Worm (Caenorhabditis elegans): ENCODE data around the gene F25E5.16.

Gene F25E5.16

DNA sequence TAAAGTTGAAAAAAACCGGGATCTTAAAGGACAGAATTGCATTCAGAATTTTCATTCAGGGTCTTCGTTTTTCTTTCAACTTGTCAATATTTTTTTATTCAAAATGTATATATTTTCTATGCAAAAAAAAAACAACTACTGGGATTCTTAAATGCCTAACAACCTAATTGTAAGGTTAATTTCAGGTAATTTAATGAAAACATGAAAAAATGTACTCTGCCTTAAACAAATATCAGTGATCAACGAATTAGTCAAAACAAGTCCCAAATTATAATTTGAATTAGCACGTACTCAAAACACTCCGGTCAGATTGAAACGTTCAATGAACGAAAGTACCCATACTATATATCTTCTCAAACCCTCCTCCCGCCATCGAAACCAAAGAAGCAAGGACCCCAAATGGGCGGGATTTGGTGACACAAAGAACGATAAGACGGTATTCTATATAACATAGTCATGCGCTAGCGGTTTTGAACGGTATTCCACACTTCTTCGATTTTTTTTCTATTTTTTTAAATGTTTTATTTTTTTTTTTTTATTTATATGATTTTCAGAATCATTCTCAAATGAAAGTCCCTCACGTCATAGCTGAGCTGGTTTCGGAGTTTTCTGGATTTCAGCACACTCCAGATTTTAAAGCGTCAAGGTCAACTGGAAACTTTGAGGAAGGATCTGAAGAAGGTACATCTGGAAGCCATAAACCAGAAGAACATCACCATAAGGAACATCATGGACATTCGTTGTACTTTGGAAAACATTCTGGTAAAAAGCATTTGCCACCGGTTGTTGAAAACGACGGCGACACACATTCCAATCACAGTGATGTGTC is 2.5 kb upstream of the F25E5.16 start, which contains the start of the genes ddo-2 and F25E5.8:
Gene ddo-2, minus strand, starts transcription at position 330 of the 829 bp plus-strand sequence.
Gene F25E5.8, plus strand, starts transcription at position 555 of the 829 bp plus-strand sequence.
- no peak for TF ChIP-seq madf-10 (tag; optimal IDR thresholded peaks at IDR 0.05)
- no peak for TF ChIP-seq lsy-27 (tag; optimal IDR thresholded peaks at IDR 0.05; ENCODE audit: borderline replicate concordance, insufficient read depth)
- TF ChIP-seq unc-130 (GFP tag; optimal IDR thresholded peaks at IDR 0.05) = no peak
- no peak for TF ChIP-seq cebp-2 (GFP tag; IDR thresholded peaks at IDR 0.05)
- no peak for TF ChIP-seq Y67H2A.10 (GFP tag; conservative IDR thresholded peaks at IDR 0.05)
- TF ChIP-seq ceh-58 (GFP tag; IDR thresholded peaks at IDR 0.05) = no peak
- TF ChIP-seq ccch-3 (GFP tag; optimal IDR thresholded peaks at IDR 0.05) = no peak
- 0 out of 2 replicates have a peak, but pooled peaks have one; percentile 18 for TF ChIP-seq lin-26 (GFP tag; IDR thresholded peaks at IDR 0.05)
- no peak for TF ChIP-seq F52B5.7 (tag; optimal IDR thresholded peaks at IDR 0.05)
- 0 out of 2 replicates have a peak, but pooled peaks have one; percentile 15 for TF ChIP-seq nfyb-1 (GFP tag; IDR thresholded peaks at IDR 0.05)
- TF ChIP-seq egl-44 (GFP tag; IDR thresholded peaks at IDR 0.05) = no peak
- no peak for TF ChIP-seq F10E7.11 (tag; optimal IDR thresholded peaks at IDR 0.05)
- TF ChIP-seq B0336.3 (GFP tag; IDR thresholded peaks at IDR 0.05) = no peak
- TF ChIP-seq ekl-4 (GFP tag; IDR thresholded peaks at IDR 0.05) = no peak
- TF ChIP-seq aptf-2 (GFP tag; conservative IDR thresholded peaks at IDR 0.05) = no peak
- TF ChIP-seq ama-1 (optimal IDR thresholded peaks at IDR 0.05) = peak; percentile 71
- no peak for TF ChIP-seq ama-1 (GFP tag; optimal IDR thresholded peaks at IDR 0.05)
- TF ChIP-seq attf-3 (GFP tag; conservative IDR thresholded peaks at IDR 0.05) = no peak
- TF ChIP-seq lin-35 (GFP tag; optimal IDR thresholded peaks at IDR 0.05) = no peak
- no peak for TF ChIP-seq snpc-1.3 (tag; optimal IDR thresholded peaks at IDR 0.05; ENCODE audit: insufficient read depth)
- TF ChIP-seq ztf-25 (GFP tag; IDR thresholded peaks at IDR 0.05) = no peak
- no peak for TF ChIP-seq mcd-1 (GFP tag; IDR thresholded peaks at IDR 0.05)

DNA sequence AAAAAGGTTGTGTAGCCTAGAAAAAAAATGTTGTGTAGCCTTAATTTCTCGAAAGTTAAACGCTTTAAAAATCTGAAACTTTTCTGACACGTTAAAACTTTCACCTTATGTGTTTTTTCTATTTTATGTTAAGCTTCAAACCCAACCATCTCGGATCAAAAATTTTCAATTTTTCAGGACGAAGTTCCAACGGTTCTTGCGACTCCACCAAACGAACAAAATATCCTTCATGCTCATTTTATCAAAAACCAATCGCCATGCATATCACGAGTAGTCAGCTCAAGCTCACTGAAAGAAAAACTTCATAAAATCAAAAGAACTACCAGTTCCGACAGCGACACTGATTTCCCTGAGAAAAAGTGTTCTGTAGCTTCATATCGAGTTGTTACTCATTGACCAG is 1.6 kb upstream of the F25E5.16 start:
- TF ChIP-seq mcd-1 (GFP tag; IDR thresholded peaks at IDR 0.05) = no peak
- 0 out of 2 replicates have a peak, but pooled peaks have one; percentile 25 for TF ChIP-seq Y53G8AR.9 (GFP tag; conservative IDR thresholded peaks at IDR 0.05)
- no peak for TF ChIP-seq attf-3 (GFP tag; conservative IDR thresholded peaks at IDR 0.05)
- TF ChIP-seq hmg-1.2 (GFP tag; IDR thresholded peaks at IDR 0.05) = no peak

DNA sequence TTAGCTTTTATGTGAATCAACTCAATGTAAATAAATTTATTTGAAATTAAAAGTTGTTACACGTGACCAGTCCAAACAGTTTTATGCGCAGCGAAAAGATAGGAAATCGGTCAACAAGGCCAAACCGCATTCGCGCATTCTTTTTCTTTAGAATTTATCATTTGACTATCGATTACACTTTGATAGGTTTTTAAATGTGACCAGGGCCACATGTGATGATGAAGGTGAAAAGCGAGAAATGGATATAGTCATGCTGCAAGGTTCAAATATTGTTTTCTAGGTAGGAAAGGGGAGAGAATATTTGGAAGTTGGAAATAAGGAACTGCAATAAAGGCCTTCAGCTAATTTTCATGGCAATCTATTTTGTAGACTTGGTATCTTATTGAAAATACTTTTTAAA is 1.2 kb upstream of the F25E5.16 start:
- TF ChIP-seq ztf-18 (tag; optimal IDR thresholded peaks at IDR 0.05) (no peak), lin-26 (GFP tag; IDR thresholded peaks at IDR 0.05) (peak; percentile 9; the same call in 1 of the 2 replicates), atf-7 (tag; optimal IDR thresholded peaks at IDR 0.05) (no peak), nhr-80 (tag; optimal IDR thresholded peaks at IDR 0.05) (no peak), dox-1 (GFP tag; IDR thresholded peaks at IDR 0.05) (no peak), ZK185.1 (tag; optimal IDR thresholded peaks at IDR 0.05; ENCODE audit: poor library complexity, severe bottlenecking) (peak; percentile 65), athp-1 (tag; optimal IDR thresholded peaks at IDR 0.05) (no peak), chd-7 (tag; optimal IDR thresholded peaks at IDR 0.05) (peak; percentile 32), attf-6 (GFP tag; IDR thresholded peaks at IDR 0.05) (no peak), die-1 (tag; optimal IDR thresholded peaks at IDR 0.05) (peak; percentile 19), mcd-1 (GFP tag; IDR thresholded peaks at IDR 0.05) (no peak), Y79H2A.3 (GFP tag; conservative IDR thresholded peaks at IDR 0.05) (no peak), fkh-3 (tag; optimal IDR thresholded peaks at IDR 0.05) (peak; percentile 12), lin-35 (GFP tag; optimal IDR thresholded peaks at IDR 0.05) (no peak), cebp-1 (GFP tag; IDR thresholded peaks at IDR 0.05) (0 out of 2 replicates have a peak, but pooled peaks have one; percentile 21), cebp-1 (tag; optimal IDR thresholded peaks at IDR 0.05) (no peak), rpc-1 (optimal IDR thresholded peaks at IDR 0.05) (no peak), rpc-1 (tag; optimal IDR thresholded peaks at IDR 0.05) (no peak), nfya-1 (tag; optimal IDR thresholded peaks at IDR 0.05; ENCODE audit: borderline replicate concordance, insufficient read depth) (no peak), sea-2 (GFP tag; IDR thresholded peaks at IDR 0.05) (no peak), madf-3 (GFP tag; IDR thresholded peaks at IDR 0.05) (0 out of 2 replicates have a peak, but pooled peaks have one; percentile 24), F52B5.7 (tag; optimal IDR thresholded peaks at IDR 0.05) (no peak), lag-1 (GFP tag; IDR thresholded peaks at IDR 0.05) (no peak), ztf-25 (GFP tag; IDR thresholded peaks at IDR 0.05) (no peak), madf-6 (GFP tag; IDR thresholded peaks at IDR 0.05) (0 out of 2 replicates have a peak, but pooled peaks have one; percentile 32), ama-1 (optimal IDR thresholded peaks at IDR 0.05) (peak; percentile 74), ama-1 (GFP tag; optimal IDR thresholded peaks at IDR 0.05) (no peak)
